Worm (Caenorhabditis elegans) whole organism, L4 larva: ENCODE data around the gene pals-18.
A peak's percentile ranks its signal among the peaks of the same experiment; 100 is the strongest.

Source experiments
- F44E2.7 ChIP-seq: fragments of 200-800 bp; sonication (Bioruptor generic); IDR thresholded peaks from 2 replicates; pipeline ENCODE4 v2.1.2; 2022; ENCODE audit warnings: missing genetic modification characterization, missing compliant biosample characterization
- T26A8.4 ChIP-seq: fragments of 200-800 bp; sonication (Bioruptor generic); IDR thresholded peaks from 2 replicates; pipeline ENCODE4 v1.3.6; 2022; ENCODE audit warnings: missing genetic modification characterization, missing compliant biosample characterization
- Y105C5A.15 ChIP-seq: fragments of 200-800 bp; sonication (Bioruptor generic); IDR thresholded peaks from 2 replicates; pipeline ENCODE4 v1.3.6; 2022; ENCODE audit warnings: missing genetic modification characterization, missing compliant biosample characterization
- Y75B8A.6 ChIP-seq: fragments of 200-800 bp; sonication (Bioruptor generic); IDR thresholded peaks from 2 replicates; pipeline ENCODE4 v1.3.6; 2022; ENCODE audit warnings: missing genetic modification reagents, missing genetic modification characterization, missing compliant biosample characterization
- ZK546.5 ChIP-seq, 2 experiments: sonication (generic microtip); optimal IDR thresholded peaks; 2 replicates each; lab custom pipeline; 2017; ENCODE audit warnings: missing biosample characterization in 2 of 2, missing genetic modification characterization in 2 of 2
- aha-1 ChIP-seq: fragments of 150-350 bp; peaks from one replicate; lab custom pipeline; 2014; ENCODE audit warnings: missing biosample characterization, missing genetic modification characterization
- ama-1 ChIP-seq: fragments of 150-350 bp; optimal IDR thresholded peaks from 2 replicates; lab custom pipeline; 2014; ENCODE audit warnings: inconsistent platforms, mixed read lengths
- ceh-20 ChIP-seq: fragments of 200-800 bp; sonication (Bioruptor generic); IDR thresholded peaks from 2 replicates; pipeline ENCODE4 v1.3.6; 2022; ENCODE audit warnings: missing genetic modification reagents, missing genetic modification characterization, missing compliant biosample characterization
- ceh-28 ChIP-seq: fragments of 150-350 bp; optimal IDR thresholded peaks from 2 replicates; lab custom pipeline; 2014; ENCODE audit warnings: missing biosample characterization, missing genetic modification reagents, missing genetic modification characterization
- ces-1 ChIP-seq: fragments of 150-350 bp; sonication (generic microtip); optimal IDR thresholded peaks from 4 replicates; lab custom pipeline; 2014; ENCODE audit warnings: missing biosample characterization, missing genetic modification reagents, missing genetic modification characterization
- cey-2 ChIP-seq: sonication (generic microtip); optimal IDR thresholded peaks from 3 replicates; lab custom pipeline; 2017; ENCODE audit warnings: missing genetic modification characterization, mild to moderate bottlenecking, missing compliant biosample characterization, antibody characterized with exemption, borderline replicate concordance; ENCODE audit not compliant: insufficient read depth
- ctbp-1 ChIP-seq: fragments of 200-800 bp; sonication (Bioruptor generic); IDR thresholded peaks from 2 replicates; pipeline ENCODE4 v1.3.6; 2022; ENCODE audit warnings: missing genetic modification reagents, missing genetic modification characterization, missing compliant biosample characterization
- daf-12 ChIP-seq: fragments of 150-350 bp; optimal IDR thresholded peaks from 2 replicates; lab custom pipeline; 2014; ENCODE audit warnings: missing biosample characterization, missing genetic modification reagents, missing genetic modification characterization
- daf-16 ChIP-seq, 3 experiments: sonication (generic microtip); optimal IDR thresholded peaks; 2 replicates each; lab custom pipeline; 2016 to 2017; ENCODE audit warnings: missing genetic modification characterization in 3 of 3, missing genetic modification reagents in 3 of 3, mild to moderate bottlenecking in 2 of 3, missing compliant biosample characterization in 2 of 3, missing biosample characterization in 1 of 3, moderate library complexity in 1 of 3
- daf-8 ChIP-seq: fragments of 200-800 bp; sonication (Bioruptor generic); IDR thresholded peaks from 2 replicates; pipeline ENCODE4 v1.3.6; 2022; ENCODE audit warnings: missing genetic modification characterization, missing compliant biosample characterization
- dmd-6 ChIP-seq: fragments of 200-800 bp; sonication (Bioruptor generic); IDR thresholded peaks from 2 replicates; pipeline ENCODE4 v1.3.6; 2022; ENCODE audit warnings: missing genetic modification reagents, missing genetic modification characterization, missing compliant biosample characterization
- dmd-8 ChIP-seq: fragments of 200-800 bp; sonication (Bioruptor generic); IDR thresholded peaks from 2 replicates; pipeline ENCODE4 v1.3.6; 2022; ENCODE audit warnings: missing genetic modification characterization, missing compliant biosample characterization
- duxl-1 ChIP-seq: sonication (generic microtip); optimal IDR thresholded peaks from 2 replicates; lab custom pipeline; 2016; ENCODE audit warnings: mild to moderate bottlenecking, missing genetic modification characterization, moderate library complexity, missing compliant biosample characterization; ENCODE audit not compliant: poor library complexity
- dve-1 ChIP-seq: sonication (generic microtip); optimal IDR thresholded peaks from 2 replicates; lab custom pipeline; 2017; ENCODE audit warnings: antibody characterized with exemption, mild to moderate bottlenecking, missing genetic modification characterization, missing compliant biosample characterization; ENCODE audit not compliant: insufficient read depth
- egl-43 ChIP-seq: fragments of 200-800 bp; sonication (Bioruptor generic); IDR thresholded peaks from 2 replicates; pipeline ENCODE4 v1.3.6; 2022; ENCODE audit warnings: missing genetic modification reagents, missing genetic modification characterization, missing compliant biosample characterization
- fkh-10 ChIP-seq: fragments of 150-350 bp; optimal IDR thresholded peaks from 2 replicates; lab custom pipeline; 2014; ENCODE audit warnings: missing biosample characterization, missing genetic modification reagents, missing genetic modification characterization
- gei-8 ChIP-seq: fragments of 200-800 bp; sonication (Bioruptor generic); optimal IDR thresholded peaks from 2 replicates; lab custom pipeline; 2018; ENCODE audit warnings: mild to moderate bottlenecking, missing genetic modification characterization, missing compliant biosample characterization
- hif-1 ChIP-seq, 2 experiments: sonication (generic microtip); optimal IDR thresholded peaks; 2 replicates each; lab custom pipeline; 2016 to 2017; ENCODE audit warnings: missing compliant biosample characterization in 2 of 2, missing genetic modification characterization in 2 of 2, missing genetic modification reagents in 2 of 2, missing genotype in 2 of 2, mild to moderate bottlenecking in 1 of 2
- hlh-11 ChIP-seq: fragments of 200-800 bp; sonication (Bioruptor generic); optimal IDR thresholded peaks from 2 replicates; lab custom pipeline; 2018; ENCODE audit warnings: mild to moderate bottlenecking, missing genetic modification characterization, missing compliant biosample characterization
- hlh-30 ChIP-seq: sonication (generic microtip); optimal IDR thresholded peaks from 2 replicates; lab custom pipeline; 2017; ENCODE audit warnings: antibody characterized with exemption, mild to moderate bottlenecking, missing genetic modification characterization, missing compliant biosample characterization; ENCODE audit not compliant: insufficient read depth
- hmg-1.1 ChIP-seq: fragments of 200-800 bp; sonication (Bioruptor generic); IDR thresholded peaks from 2 replicates; pipeline ENCODE4 v1.3.6; 2022; ENCODE audit warnings: missing genetic modification reagents, missing genetic modification characterization, missing compliant biosample characterization
- jun-1 ChIP-seq: fragments of 150-350 bp; optimal IDR thresholded peaks from 2 replicates; lab custom pipeline; 2014; ENCODE audit warnings: missing biosample characterization, missing genetic modification reagents, missing genetic modification characterization
- lin-1 ChIP-seq: fragments of 200-800 bp; sonication (Bioruptor generic); IDR thresholded peaks from 2 replicates; pipeline ENCODE4 v1.3.6; 2022; ENCODE audit warnings: missing genetic modification reagents, missing genetic modification characterization, missing compliant biosample characterization
- lsy-2 ChIP-seq, 2 experiments: fragments of 150-350 bp in 1 of 2; sonication (generic microtip) in 1 of 2; optimal IDR thresholded peaks; 2 replicates each; lab custom pipeline; 2014 to 2017; ENCODE audit warnings: missing biosample characterization in 2 of 2, missing genetic modification characterization in 2 of 2
- mdt-29 ChIP-seq: fragments of 200-800 bp; sonication (Bioruptor generic); IDR thresholded peaks from 2 replicates; pipeline ENCODE4 v1.3.6; 2022; ENCODE audit warnings: missing genetic modification reagents, missing genetic modification characterization, missing compliant biosample characterization
- mes-2 ChIP-seq: sonication (generic microtip); optimal IDR thresholded peaks from 2 replicates; lab custom pipeline; 2016; ENCODE audit warnings: missing genotype, mild to moderate bottlenecking, missing genetic modification characterization, missing compliant biosample characterization; ENCODE audit not compliant: poor library complexity, severe bottlenecking
- nhr-11 ChIP-seq: fragments of 150-350 bp; optimal IDR thresholded peaks from 2 replicates; lab custom pipeline; 2014; ENCODE audit warnings: missing biosample characterization, missing genetic modification characterization
- nhr-111 ChIP-seq: fragments of 200-800 bp; sonication (Bioruptor generic); optimal IDR thresholded peaks from 2 replicates; lab custom pipeline; 2018; ENCODE audit warnings: mild to moderate bottlenecking, missing genetic modification characterization, missing compliant biosample characterization
- nhr-25 ChIP-seq: sonication (generic microtip); optimal IDR thresholded peaks from 2 replicates; lab custom pipeline; 2017; ENCODE audit warnings: missing genetic modification characterization, mild to moderate bottlenecking, missing compliant biosample characterization, antibody characterized with exemption, moderate library complexity, borderline replicate concordance; ENCODE audit not compliant: insufficient read depth
- nhr-28 ChIP-seq: fragments of 150-350 bp; optimal IDR thresholded peaks from 2 replicates; lab custom pipeline; 2014; ENCODE audit warnings: missing biosample characterization, missing genetic modification characterization
- nhr-76 ChIP-seq: fragments of 150-350 bp; optimal IDR thresholded peaks from 2 replicates; lab custom pipeline; 2014; ENCODE audit warnings: missing biosample characterization, missing genetic modification characterization
- pha-4 ChIP-seq, 2 experiments: fragments of 150-350 bp in 1 of 2; fragments of 200-800 bp in 1 of 2; sonication (Bioruptor generic) in 1 of 2; IDR thresholded peaks in 1 of 2; optimal IDR thresholded peaks in 1 of 2; 2 replicates each; pipeline versions ENCODE4 v1.3.6 to Lab custom; 2014 to 2022; ENCODE audit warnings: missing genetic modification characterization in 2 of 2, missing genetic modification reagents in 2 of 2, missing biosample characterization in 1 of 2, missing compliant biosample characterization in 1 of 2
- saeg-2 ChIP-seq: fragments of 200-800 bp; sonication (Bioruptor generic); IDR thresholded peaks from 2 replicates; pipeline ENCODE4 v1.3.6; 2022; ENCODE audit warnings: missing genetic modification reagents, missing genetic modification characterization, missing compliant biosample characterization
- sdz-12 ChIP-seq: fragments of 200-800 bp; sonication (Bioruptor generic); optimal IDR thresholded peaks from 2 replicates; lab custom pipeline; 2018; ENCODE audit warnings: mild to moderate bottlenecking, missing genetic modification characterization, missing compliant biosample characterization
- skn-1 ChIP-seq: fragments of 150-350 bp; optimal IDR thresholded peaks from 2 replicates; lab custom pipeline; 2014; ENCODE audit warnings: missing biosample characterization, missing genetic modification characterization
- snpc-1.2 ChIP-seq: fragments of 200-800 bp; sonication (Bioruptor generic); IDR thresholded peaks from 2 replicates; pipeline ENCODE4 v1.3.6; 2022; ENCODE audit warnings: missing genetic modification reagents, missing genetic modification characterization, missing compliant biosample characterization
- snpc-4 ChIP-seq: fragments of 150-350 bp; optimal IDR thresholded peaks from 2 replicates; lab custom pipeline; 2014; ENCODE audit warnings: missing biosample characterization, missing genetic modification characterization
- unc-130 ChIP-seq: sonication (generic microtip); optimal IDR thresholded peaks from 2 replicates; lab custom pipeline; 2016; ENCODE audit warnings: missing genetic modification reagents, missing genetic modification characterization, missing compliant biosample characterization
- unc-62 ChIP-seq, 3 experiments: fragments of 150-350 bp in 1 of 3; sonication (generic microtip); optimal IDR thresholded peaks in 2 of 3; peaks in 1 of 3; 1 replicate in 1 of 3; 2 replicates in 2 of 3; lab custom pipeline; 2014 to 2017; ENCODE audit warnings: missing biosample characterization in 3 of 3, missing genetic modification characterization in 3 of 3, missing genetic modification reagents in 3 of 3, missing genotype in 1 of 3
- zfp-2 ChIP-seq: sonication (generic microtip); optimal IDR thresholded peaks from 2 replicates; lab custom pipeline; 2016; ENCODE audit warnings: mild to moderate bottlenecking, missing genetic modification characterization, missing compliant biosample characterization
- zfp-3 ChIP-seq: fragments of 200-800 bp; sonication (Bioruptor generic); conservative IDR thresholded peaks from 2 replicates; pipeline ENCODE4 v1.3.6; 2022; ENCODE audit warnings: missing genetic modification reagents, missing genetic modification characterization, missing compliant biosample characterization
- zip-11 ChIP-seq: fragments of 200-800 bp; sonication (Bioruptor generic); IDR thresholded peaks from 2 replicates; pipeline ENCODE4 v1.3.6; 2022; ENCODE audit warnings: missing genetic modification characterization, missing compliant biosample characterization
- zip-2 ChIP-seq: fragments of 150-350 bp; optimal IDR thresholded peaks from 2 replicates; lab custom pipeline; 2014; ENCODE audit warnings: missing biosample characterization, missing genetic modification characterization

The pals-18 gene

ce11 chrIII:1424305-1424704 is 21.1 kb downstream of the pals-18 start (continued):
- TF ChIP-seq sdz-12 (GFP tag; lab: Kevin White, UChicago) (peak; percentile 52), cey-2 (tag; lab: Kevin White, UChicago) (no peak), hlh-30 (tag; lab: Kevin White, UChicago) (peak; percentile 15), unc-62 (GFP tag; optimal IDR thresholded peaks at IDR 0.05 in 1 of 2; lab: Kevin White, UChicago) (no peak), unc-62 (tag; optimal IDR thresholded peaks at IDR 0.05; lab: Kevin White, UChicago) (no peak), ces-1 (GFP tag; lab: Kevin White, UChicago) (no peak), zip-11 (no peak), saeg-2 (GFP tag; lab: Robert Waterston, UW) (peak; percentile 82), Y75B8A.6 (GFP tag; lab: Robert Waterston, UW) (peak; percentile 84), egl-43 (GFP tag; lab: Robert Waterston, UW) (peak; percentile 95), ama-1 (lab: Kevin White, UChicago) (no peak), skn-1 (no peak), ceh-20 (GFP tag; lab: Robert Waterston, UW) (peak; percentile 80), Y105C5A.15 (GFP tag; lab: Robert Waterston, UW) (peak; percentile 84; the same call in 1 of the 2 replicates), T26A8.4 (GFP tag; lab: Robert Waterston, UW) (peak; percentile 82), gei-8 (GFP tag; lab: Kevin White, UChicago) (peak; percentile 14), lin-1 (peak; percentile 80), aha-1 (tag; lab: Kevin White, UChicago) (peak; percentile 98), dmd-8 (GFP tag; lab: Robert Waterston, UW) (peak; percentile 77; the same call in 1 of the 2 replicates), daf-16 (GFP tag; optimal IDR thresholded peaks at IDR 0.05; lab: Kevin White, UChicago) (peak; percentile 37 to 52), daf-16 (tag; optimal IDR thresholded peaks at IDR 0.05; lab: Kevin White, UChicago) (peak; percentile 58), zfp-3 (GFP tag; lab: Robert Waterston, UW) (0 out of 2 replicates have a peak, but pooled peaks have one; percentile 60), mdt-29 (GFP tag; lab: Robert Waterston, UW) (peak; percentile 73), jun-1 (no peak), zip-2 (tag; lab: Kevin White, UChicago) (no peak), hif-1 (tag; optimal IDR thresholded peaks at IDR 0.05; lab: Kevin White, UChicago) (peak in 1 of 2 experiments; percentile 59), ctbp-1 (GFP tag; lab: Robert Waterston, UW) (peak; percentile 76), daf-8 (GFP tag; lab: Robert Waterston, UW) (no peak), ZK546.5 (tag; optimal IDR thresholded peaks at IDR 0.05; lab: Kevin White, UChicago) (no peak), pha-4 (GFP tag; IDR thresholded peaks at IDR 0.05; lab: Robert Waterston, UW) (peak; percentile 89), pha-4 (tag; optimal IDR thresholded peaks at IDR 0.05; lab: Kevin White, UChicago) (no peak), dve-1 (tag; lab: Kevin White, UChicago) (peak; percentile 67), daf-12 (tag; lab: Kevin White, UChicago) (no peak), nhr-11 (tag; lab: Kevin White, UChicago) (peak; percentile 53), nhr-76 (tag; lab: Kevin White, UChicago) (no peak), dmd-6 (GFP tag; lab: Robert Waterston, UW) (peak; percentile 53), unc-130 (GFP tag; lab: Kevin White, UChicago) (peak; percentile 21), nhr-25 (tag; lab: Kevin White, UChicago) (no peak), hmg-1.1 (GFP tag; lab: Robert Waterston, UW) (peak; percentile 91), hlh-11 (tag; lab: Kevin White, UChicago) (peak; percentile 52), zfp-2 (tag; lab: Kevin White, UChicago) (peak; percentile 67), mes-2 (tag; lab: Kevin White, UChicago) (peak; percentile 81), nhr-28 (no peak), lsy-2 (tag; optimal IDR thresholded peaks at IDR 0.05; lab: Kevin White, UChicago) (peak; percentile 43 to 79), nhr-111 (GFP tag; lab: Kevin White, UChicago) (peak; percentile 77), fkh-10 (GFP tag; lab: Kevin White, UChicago) (peak; percentile 56), F44E2.7 (0 out of 2 replicates have a peak, but pooled peaks have one; percentile 58), duxl-1 (tag; lab: Kevin White, UChicago) (peak; percentile 78), snpc-4 (tag; lab: Kevin White, UChicago) (no peak), ceh-28 (no peak), snpc-1.2 (GFP tag; lab: Robert Waterston, UW) (peak; percentile 84)
